Fruit fly (Drosophila melanogaster): Measurements from ENCODE around the gene dpr9.

dm6 chr3R:15088258-15088657, 11.3 kb upstream of the dpr9 start:
- TF ChIP-seq pan (optimal IDR thresholded peaks at IDR 0.05) = no peak
- no peak for TF ChIP-seq Dll (optimal IDR thresholded peaks at IDR 0.05)
- no peak for TF ChIP-seq usp (GFP tag; optimal IDR thresholded peaks at IDR 0.05)
- TF ChIP-seq psq (optimal IDR thresholded peaks at IDR 0.05) = no peak

All from whole organism.